Worm (Caenorhabditis elegans) whole organism, L2 larva: ENCODE measurements around the gene C06A6.2.

Experiments used
- F13H6.1 ChIP-seq: sonication (generic microtip); optimal IDR thresholded peaks from 2 replicates; lab custom pipeline; 2016; ENCODE audit warnings: missing genetic modification characterization, missing compliant biosample characterization
- aly-2 ChIP-seq: fragments of 150-350 bp; optimal IDR thresholded peaks from 2 replicates; lab custom pipeline; 2014; ENCODE audit warnings: missing biosample characterization, missing genetic modification characterization
- ama-1 ChIP-seq: fragments of 150-350 bp; optimal IDR thresholded peaks from 2 replicates; lab custom pipeline; 2018; ENCODE audit warnings: inconsistent platforms
- ceh-82 ChIP-seq: fragments of 150-350 bp; optimal IDR thresholded peaks from 2 replicates; lab custom pipeline; 2014; ENCODE audit warnings: missing biosample characterization, missing genetic modification characterization
- egl-27 ChIP-seq: sonication (generic microtip); optimal IDR thresholded peaks from 3 replicates; lab custom pipeline; 2017; ENCODE audit warnings: missing biosample characterization, missing genetic modification reagents, missing genetic modification characterization
- elt-1 ChIP-seq: fragments of 150-350 bp; optimal IDR thresholded peaks from 2 replicates; lab custom pipeline; 2014; ENCODE audit warnings: missing biosample characterization, missing genetic modification characterization
- mdl-1 ChIP-seq, 2 experiments: fragments of 150-350 bp in 1 of 2; sonication (generic microtip) in 1 of 2; optimal IDR thresholded peaks; 2 replicates each; lab custom pipeline; 2017; ENCODE audit warnings: missing biosample characterization in 2 of 2, missing genetic modification characterization in 2 of 2
- nhr-11 ChIP-seq: fragments of 150-350 bp; optimal IDR thresholded peaks from 2 replicates; lab custom pipeline; 2014; ENCODE audit warnings: missing biosample characterization, missing genetic modification characterization
- nhr-237 ChIP-seq: fragments of 150-350 bp; optimal IDR thresholded peaks from 2 replicates; lab custom pipeline; 2014; ENCODE audit warnings: missing biosample characterization, missing genetic modification characterization
- nhr-77 ChIP-seq: fragments of 150-350 bp; optimal IDR thresholded peaks from 2 replicates; lab custom pipeline; 2014; ENCODE audit warnings: missing biosample characterization, missing genetic modification characterization
- unc-39 ChIP-seq: fragments of 150-350 bp; optimal IDR thresholded peaks from 2 replicates; lab custom pipeline; 2014; ENCODE audit warnings: missing biosample characterization, missing genetic modification characterization
- unc-62 ChIP-seq: fragments of 150-350 bp; optimal IDR thresholded peaks from 2 replicates; lab custom pipeline; 2014; ENCODE audit warnings: missing biosample characterization, missing genetic modification reagents, missing genetic modification characterization
- ztf-11 ChIP-seq: sonication (generic microtip); optimal IDR thresholded peaks from 2 replicates; lab custom pipeline; 2017; ENCODE audit warnings: missing biosample characterization, missing genetic modification characterization

DNA sequence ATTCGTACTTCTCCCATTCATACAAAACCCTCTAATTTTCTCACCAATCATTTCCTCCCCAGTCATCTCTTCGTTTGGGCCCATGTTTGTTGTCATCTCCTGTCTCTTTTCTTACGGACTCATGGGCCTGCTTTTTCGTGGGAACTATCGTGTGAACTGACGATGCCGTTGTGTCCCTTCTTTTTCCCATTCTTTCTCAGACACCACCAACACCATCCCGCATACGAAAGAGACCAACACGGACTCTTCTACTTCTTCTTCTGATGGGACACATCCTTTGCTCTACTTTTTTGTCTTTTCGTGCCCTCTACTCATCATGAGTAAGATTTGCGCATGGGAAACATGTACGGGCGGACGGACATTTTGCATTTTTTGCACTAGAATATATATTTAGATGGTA, 3.9 kb downstream of the C06A6.2 start:
- TF ChIP-seq ztf-11 (tag; lab: Kevin White, UChicago) (no peak), ceh-82 (tag; lab: Kevin White, UChicago) (no peak), nhr-11 (no peak), elt-1 (no peak), mdl-1 (tag; optimal IDR thresholded peaks at IDR 0.05; lab: Kevin White, UChicago) (no peak), egl-27 (no peak), nhr-237 (no peak), F13H6.1 (no peak), ama-1 (lab: Kevin White, UChicago) (no peak), nhr-77 (tag; lab: Kevin White, UChicago) (no peak), unc-39 (tag; lab: Kevin White, UChicago) (no peak), aly-2 (tag; lab: Kevin White, UChicago) (no peak), unc-62 (GFP tag; lab: Kevin White, UChicago) (no peak)
